ENCODE assay signal across 1 fruit fly cellular context in genomic region chr3L:654019-654418, dm6.
A peak's percentile ranks its signal among the peaks of the same experiment; 100 is the strongest.
TF ChIP-seq lines count a peak whose summit lies in the region.

Gene MED30 (minus strand): TSS chr3L:654089.
Gene Rev1 (plus strand): TSS chr3L:654363.

TF ChIP-seq in whole organism, embryonic, 481 proteins besides CTCF, POLR2A, EP300 and RAD21 (continued from another document and continues in another):
- peak; percentile 13; the same call in 1 of the 2 replicates for TF ChIP-seq Gsc (GFP tag; IDR thresholded peaks at IDR 0.05; lab: Robert Waterston, UW)
- TF ChIP-seq Usf (GFP tag; optimal IDR thresholded peaks at IDR 0.05; lab: Kevin White, UChicago), result peak; percentile 73
- TF ChIP-seq D19A (tag; optimal IDR thresholded peaks at IDR 0.05; lab: Kevin White, UChicago), result peak; percentile 79
- TF ChIP-seq hb (GFP tag; IDR thresholded peaks at IDR 0.05; lab: Robert Waterston, UW; ENCODE audit: partially characterized antibody), result no peak
- 0 out of 3 replicates have a peak, but pooled peaks have one; percentile 8 for TF ChIP-seq Opbp (GFP tag; IDR thresholded peaks at IDR 0.05; lab: Robert Waterston, UW; ENCODE audit: partially characterized antibody)
- peak; percentile 92 for TF ChIP-seq fd3F (GFP tag; optimal IDR thresholded peaks at IDR 0.05; lab: Kevin White, UChicago)
- TF ChIP-seq sob (GFP tag; IDR thresholded peaks at IDR 0.05; lab: Robert Waterston, UW), result peak; percentile 72
- TF ChIP-seq Mad (GFP tag; optimal IDR thresholded peaks at IDR 0.05; lab: Kevin White, UChicago), result peak; percentile 95
- peak; percentile 60 for TF ChIP-seq CG17186 (GFP tag; optimal IDR thresholded peaks at IDR 0.05; lab: Kevin White, UChicago)
- peak; percentile 85 for TF ChIP-seq B-H1 (GFP tag; IDR thresholded peaks at IDR 0.05; lab: Robert Waterston, UW)
- TF ChIP-seq Nf-YB (GFP tag; optimal IDR thresholded peaks at IDR 0.05; lab: Kevin White, UChicago), result peak; percentile 77
- TF ChIP-seq Dip3 (GFP tag; optimal IDR thresholded peaks at IDR 0.05; lab: Kevin White, UChicago), result peak; percentile 97
- peak; percentile 92 for TF ChIP-seq CG4854 (GFP tag; optimal IDR thresholded peaks at IDR 0.05; lab: Kevin White, UChicago)
- peak; percentile 65 for TF ChIP-seq fd64A (GFP tag; optimal IDR thresholded peaks at IDR 0.05; lab: Kevin White, UChicago)
- TF ChIP-seq pho (GFP tag; optimal IDR thresholded peaks at IDR 0.05; lab: Kevin White, UChicago), result peak; percentile 98
- TF ChIP-seq peb (GFP tag; IDR thresholded peaks at IDR 0.05; lab: Robert Waterston, UW), result peak; percentile 73
- peak; percentile 85 for TF ChIP-seq CG12104 (GFP tag; optimal IDR thresholded peaks at IDR 0.05; lab: Kevin White, UChicago)
- TF ChIP-seq sc (optimal IDR thresholded peaks at IDR 0.05; lab: Kevin White, UChicago), result no peak
- peak; percentile 53 for TF ChIP-seq sc (GFP tag; optimal IDR thresholded peaks at IDR 0.05; lab: Kevin White, UChicago)
- TF ChIP-seq stwl (tag; optimal IDR thresholded peaks at IDR 0.05; lab: Kevin White, UChicago), result peak; percentile 92
- TF ChIP-seq unc-4 (GFP tag; IDR thresholded peaks at IDR 0.05; lab: Robert Waterston, UW; ENCODE audit: partially characterized antibody), result peak; percentile 60
- peak; percentile 89 for TF ChIP-seq Drgx (GFP tag; IDR thresholded peaks at IDR 0.05; lab: Robert Waterston, UW)
- peak; percentile 91 for TF ChIP-seq CG14441 (GFP tag; IDR thresholded peaks at IDR 0.05; lab: Robert Waterston, UW)
- peak; percentile 84 for TF ChIP-seq CG15696 (tag; optimal IDR thresholded peaks at IDR 0.05; lab: Kevin White, UChicago)
- TF ChIP-seq ase (GFP tag; IDR thresholded peaks at IDR 0.05; lab: Robert Waterston, UW), result peak; percentile 89
- TF ChIP-seq CG1024 (GFP tag; IDR thresholded peaks at IDR 0.05; lab: Robert Waterston, UW), result peak; percentile 82
- peak; percentile 95 for TF ChIP-seq slp2 (GFP tag; optimal IDR thresholded peaks at IDR 0.05; lab: Kevin White, UChicago)
- TF ChIP-seq pnt (GFP tag; optimal IDR thresholded peaks at IDR 0.05; lab: Kevin White, UChicago), result peak; percentile 96
- TF ChIP-seq dimm (GFP tag; IDR thresholded peaks at IDR 0.05; lab: Robert Waterston, UW), result peak; percentile 68; the same call in 1 of the 2 replicates
- peak; percentile 91 for TF ChIP-seq CG10462 (GFP tag; optimal IDR thresholded peaks at IDR 0.05; lab: Kevin White, UChicago)
- peak; percentile 92 for TF ChIP-seq Hr3 (GFP tag; optimal IDR thresholded peaks at IDR 0.05; lab: Kevin White, UChicago)
- peak; percentile 93 for TF ChIP-seq trem (tag; optimal IDR thresholded peaks at IDR 0.05; lab: Kevin White, UChicago)
- TF ChIP-seq CG10431 (GFP tag; optimal IDR thresholded peaks at IDR 0.05; lab: Kevin White, UChicago), result peak; percentile 67
- peak; percentile 95 for TF ChIP-seq repo (GFP tag; optimal IDR thresholded peaks at IDR 0.05; lab: Kevin White, UChicago)
- peak; percentile 92 for TF ChIP-seq CG10543 (GFP tag; optimal IDR thresholded peaks at IDR 0.05; lab: Kevin White, UChicago)
- TF ChIP-seq sim (GFP tag; IDR thresholded peaks at IDR 0.05; lab: Robert Waterston, UW), result peak; percentile 72
- peak; percentile 93 for TF ChIP-seq Dek (tag; optimal IDR thresholded peaks at IDR 0.05; lab: Kevin White, UChicago)
- TF ChIP-seq CkIIα-i1 (GFP tag; IDR thresholded peaks at IDR 0.05; lab: Robert Waterston, UW), result 0 out of 2 replicates have a peak, but pooled peaks have one; percentile 36
- TF ChIP-seq nmo (GFP tag; optimal IDR thresholded peaks at IDR 0.05; lab: Kevin White, UChicago), result peak; percentile 91
- peak; percentile 87 for TF ChIP-seq CG8089 (GFP tag; optimal IDR thresholded peaks at IDR 0.05; lab: Kevin White, UChicago)
- peak; percentile 88 for TF ChIP-seq Awh (GFP tag; IDR thresholded peaks at IDR 0.05; lab: Robert Waterston, UW)
- peak; percentile 84 for TF ChIP-seq CG6813 (GFP tag; optimal IDR thresholded peaks at IDR 0.05; lab: Kevin White, UChicago)
- peak; percentile 77 for TF ChIP-seq CG9437 (GFP tag; optimal IDR thresholded peaks at IDR 0.05; lab: Kevin White, UChicago)
- peak; percentile 77 for TF ChIP-seq Vsx1 (GFP tag; optimal IDR thresholded peaks at IDR 0.05; lab: Kevin White, UChicago)
- TF ChIP-seq slbo (GFP tag; IDR thresholded peaks at IDR 0.05; lab: Robert Waterston, UW), result peak; percentile 97
- TF ChIP-seq CG18262 (tag; optimal IDR thresholded peaks at IDR 0.05; lab: Kevin White, UChicago), result peak; percentile 87
- peak; percentile 67 for TF ChIP-seq sr (GFP tag; IDR thresholded peaks at IDR 0.05; lab: Robert Waterston, UW)
- TF ChIP-seq ind (GFP tag; optimal IDR thresholded peaks at IDR 0.05; lab: Kevin White, UChicago), result peak; percentile 96
- TF ChIP-seq CG10654 (GFP tag; optimal IDR thresholded peaks at IDR 0.05; lab: Kevin White, UChicago), result peak; percentile 95
- TF ChIP-seq Aef1 (GFP tag; IDR thresholded peaks at IDR 0.05; lab: Robert Waterston, UW), result peak; percentile 87
- TF ChIP-seq zfh1 (GFP tag; IDR thresholded peaks at IDR 0.05; lab: Robert Waterston, UW), result peak; percentile 95
- peak; percentile 82 for TF ChIP-seq CG2202 (tag; optimal IDR thresholded peaks at IDR 0.05; lab: Kevin White, UChicago)
- peak; percentile 95 for TF ChIP-seq Fer1 (GFP tag; optimal IDR thresholded peaks at IDR 0.05; lab: Kevin White, UChicago)
- peak; percentile 98 for TF ChIP-seq bab2 (GFP tag; optimal IDR thresholded peaks at IDR 0.05; lab: Kevin White, UChicago)
- TF ChIP-seq CG15479 (GFP tag; optimal IDR thresholded peaks at IDR 0.05; lab: Kevin White, UChicago), result peak; percentile 7
- TF ChIP-seq Hand (GFP tag; optimal IDR thresholded peaks at IDR 0.05; lab: Kevin White, UChicago), result peak; percentile 78
- peak; percentile 85 for TF ChIP-seq Ssrp (tag; optimal IDR thresholded peaks at IDR 0.05; lab: Kevin White, UChicago)
- TF ChIP-seq gfzf (GFP tag; optimal IDR thresholded peaks at IDR 0.05; lab: Kevin White, UChicago), result peak; percentile 48
- TF ChIP-seq chif (GFP tag; optimal IDR thresholded peaks at IDR 0.05; lab: Kevin White, UChicago), result peak; percentile 93 to 95
- peak; percentile 95 for TF ChIP-seq Max (GFP tag; optimal IDR thresholded peaks at IDR 0.05; lab: Kevin White, UChicago)
- peak; percentile 71 for TF ChIP-seq CG8281 (tag; optimal IDR thresholded peaks at IDR 0.05; lab: Kevin White, UChicago)
- peak; percentile 81 for TF ChIP-seq CG14050 (GFP tag; IDR thresholded peaks at IDR 0.05; lab: Robert Waterston, UW)
- TF ChIP-seq luna (GFP tag; optimal IDR thresholded peaks at IDR 0.05; lab: Kevin White, UChicago), result peak; percentile 91
- peak; percentile 92 to 97 for TF ChIP-seq Hr51 (GFP tag; optimal IDR thresholded peaks at IDR 0.05; lab: Kevin White, UChicago)
- peak; percentile 89 for TF ChIP-seq gsb (GFP tag; IDR thresholded peaks at IDR 0.05; lab: Robert Waterston, UW)
- peak; percentile 51 for TF ChIP-seq kni (GFP tag; optimal IDR thresholded peaks at IDR 0.05; lab: Kevin White, UChicago)
- TF ChIP-seq Ets65A (GFP tag; lab: Kevin White, UChicago), result peak; percentile 100
- no peak for TF ChIP-seq mld (GFP tag; IDR thresholded peaks at IDR 0.05; lab: Robert Waterston, UW; ENCODE audit: partially characterized antibody)
- peak; percentile 63 for TF ChIP-seq CG17912 (GFP tag; optimal IDR thresholded peaks at IDR 0.05; lab: Kevin White, UChicago)
- peak; percentile 59; the same call in 1 of the 2 replicates for TF ChIP-seq sna (GFP tag; IDR thresholded peaks at IDR 0.05; lab: Robert Waterston, UW; ENCODE audit: partially characterized antibody)
- TF ChIP-seq Sin3A (optimal IDR thresholded peaks at IDR 0.05; lab: Kevin White, UChicago), result peak; percentile 68
- TF ChIP-seq sens-2 (GFP tag; IDR thresholded peaks at IDR 0.05; lab: Robert Waterston, UW), result 0 out of 2 replicates have a peak, but pooled peaks have one; percentile 55
- no peak for TF ChIP-seq hth (optimal IDR thresholded peaks at IDR 0.05; lab: Kevin White, UChicago)
- peak; percentile 71 for TF ChIP-seq Neu2 (GFP tag; optimal IDR thresholded peaks at IDR 0.05; lab: Kevin White, UChicago; ENCODE audit: borderline replicate concordance)
- peak; percentile 72; the same call in 1 of the 2 replicates for TF ChIP-seq dati (GFP tag; IDR thresholded peaks at IDR 0.05; lab: Robert Waterston, UW)
- peak; percentile 93 for TF ChIP-seq ken (GFP tag; IDR thresholded peaks at IDR 0.05; lab: Robert Waterston, UW)
- peak; percentile 68 for TF ChIP-seq CG31365 (tag; optimal IDR thresholded peaks at IDR 0.05; lab: Kevin White, UChicago)
- peak; percentile 79 for TF ChIP-seq CG11093 (GFP tag; IDR thresholded peaks at IDR 0.05; lab: Robert Waterston, UW)
- no peak for TF ChIP-seq vnd (GFP tag; IDR thresholded peaks at IDR 0.05; lab: Robert Waterston, UW; ENCODE audit: partially characterized antibody)
- TF ChIP-seq CG18476 (GFP tag; optimal IDR thresholded peaks at IDR 0.05; lab: Kevin White, UChicago), result peak; percentile 91
- TF ChIP-seq CG15514 (GFP tag; optimal IDR thresholded peaks at IDR 0.05; lab: Kevin White, UChicago), result peak; percentile 90
- peak; percentile 89 for TF ChIP-seq CG18011 (GFP tag; optimal IDR thresholded peaks at IDR 0.05; lab: Kevin White, UChicago)
- TF ChIP-seq CG33557 (GFP tag; optimal IDR thresholded peaks at IDR 0.05; lab: Kevin White, UChicago), result peak; percentile 74
- TF ChIP-seq bcd (GFP tag; optimal IDR thresholded peaks at IDR 0.05; lab: Kevin White, UChicago), result peak; percentile 92
- no peak for TF ChIP-seq cg (GFP tag; optimal IDR thresholded peaks at IDR 0.05; lab: Kevin White, UChicago)
- peak; percentile 86 for TF ChIP-seq Nf-YC (tag; optimal IDR thresholded peaks at IDR 0.05; lab: Kevin White, UChicago)
- no peak; the same call in 1 of the 2 replicates for TF ChIP-seq gt (GFP tag; IDR thresholded peaks at IDR 0.05; lab: Robert Waterston, UW)
- TF ChIP-seq twi (tag; optimal IDR thresholded peaks at IDR 0.05; lab: Kevin White, UChicago), result peak; percentile 74
- TF ChIP-seq ash1 (GFP tag; optimal IDR thresholded peaks at IDR 0.05; lab: Kevin White, UChicago), result peak; percentile 83
- TF ChIP-seq CG11247 (GFP tag; IDR thresholded peaks at IDR 0.05; lab: Robert Waterston, UW), result peak; percentile 92
- peak; percentile 89 for TF ChIP-seq zen (tag; optimal IDR thresholded peaks at IDR 0.05; lab: Kevin White, UChicago)
- TF ChIP-seq CG32772 (GFP tag; IDR thresholded peaks at IDR 0.05; lab: Robert Waterston, UW), result peak; percentile 90
- TF ChIP-seq NK7.1 (GFP tag; optimal IDR thresholded peaks at IDR 0.05; lab: Kevin White, UChicago), result peak; percentile 92
- TF ChIP-seq usp (GFP tag; optimal IDR thresholded peaks at IDR 0.05; lab: Kevin White, UChicago), result no peak
- peak; percentile 92 for TF ChIP-seq CG12744 (GFP tag; optimal IDR thresholded peaks at IDR 0.05; lab: Kevin White, UChicago)
- TF ChIP-seq dm (GFP tag; optimal IDR thresholded peaks at IDR 0.05; lab: Kevin White, UChicago), result peak; percentile 93
- no peak for TF ChIP-seq crol (GFP tag; IDR thresholded peaks at IDR 0.05; lab: Robert Waterston, UW)
- peak; percentile 96 for TF ChIP-seq chn (GFP tag; optimal IDR thresholded peaks at IDR 0.05; lab: Kevin White, UChicago)
- peak; percentile 91 for TF ChIP-seq CG3281 (GFP tag; optimal IDR thresholded peaks at IDR 0.05; lab: Kevin White, UChicago)
- peak; percentile 75 for TF ChIP-seq CG13287 (GFP tag; IDR thresholded peaks at IDR 0.05; lab: Robert Waterston, UW; ENCODE audit: partially characterized antibody)
- no peak for TF ChIP-seq lov (optimal IDR thresholded peaks at IDR 0.05; lab: Kevin White, UChicago)
- peak; percentile 83 for TF ChIP-seq lov (GFP tag; IDR thresholded peaks at IDR 0.05; lab: Robert Waterston, UW)
- TF ChIP-seq pzg (GFP tag; optimal IDR thresholded peaks at IDR 0.05; lab: Kevin White, UChicago), result peak; percentile 83
- TF ChIP-seq CG11504 (tag; optimal IDR thresholded peaks at IDR 0.05; lab: Kevin White, UChicago), result peak; percentile 92
- TF ChIP-seq CG6175 (GFP tag; IDR thresholded peaks at IDR 0.05; lab: Robert Waterston, UW), result peak; percentile 78; the same call in 2 of the 3 replicates
- peak; percentile 93 for TF ChIP-seq CG1792 (GFP tag; optimal IDR thresholded peaks at IDR 0.05; lab: Kevin White, UChicago)
- peak; percentile 91 for TF ChIP-seq row (GFP tag; IDR thresholded peaks at IDR 0.05; lab: Robert Waterston, UW)
- 0 out of 3 replicates have a peak, but pooled peaks have one; percentile 6 for TF ChIP-seq jigr1 (GFP tag; IDR thresholded peaks at IDR 0.05; lab: Robert Waterston, UW)
- TF ChIP-seq odd (GFP tag; optimal IDR thresholded peaks at IDR 0.05; lab: Kevin White, UChicago), result no peak
- TF ChIP-seq pum (GFP tag; optimal IDR thresholded peaks at IDR 0.05; lab: Kevin White, UChicago), result peak; percentile 97
- peak; percentile 67 for TF ChIP-seq Dll (GFP tag; IDR thresholded peaks at IDR 0.05; lab: Robert Waterston, UW; ENCODE audit: partially characterized antibody)
- peak; percentile 59 for TF ChIP-seq CG10274 (GFP tag; optimal IDR thresholded peaks at IDR 0.05; lab: Kevin White, UChicago)
- peak; percentile 93 for TF ChIP-seq grn (GFP tag; optimal IDR thresholded peaks at IDR 0.05; lab: Kevin White, UChicago)
- peak; percentile 82 for TF ChIP-seq trh (GFP tag; optimal IDR thresholded peaks at IDR 0.05; lab: Kevin White, UChicago)
- peak; percentile 97 for TF ChIP-seq shn (GFP tag; optimal IDR thresholded peaks at IDR 0.05; lab: Kevin White, UChicago)
- peak; percentile 87 for TF ChIP-seq CG12219 (GFP tag; optimal IDR thresholded peaks at IDR 0.05; lab: Kevin White, UChicago)
- TF ChIP-seq CG6854 (GFP tag; optimal IDR thresholded peaks at IDR 0.05; lab: Kevin White, UChicago), result peak; percentile 85
- no peak for TF ChIP-seq CG6791 (GFP tag; IDR thresholded peaks at IDR 0.05; lab: Robert Waterston, UW; ENCODE audit: partially characterized antibody)
- peak; percentile 81 for TF ChIP-seq jing (GFP tag; optimal IDR thresholded peaks at IDR 0.05; lab: Kevin White, UChicago)
- TF ChIP-seq tin (GFP tag; optimal IDR thresholded peaks at IDR 0.05; lab: Kevin White, UChicago), result peak; percentile 95
- peak; percentile 47; the same call in 1 of the 2 replicates for TF ChIP-seq nerfin-2 (GFP tag; IDR thresholded peaks at IDR 0.05; lab: Robert Waterston, UW; ENCODE audit: partially characterized antibody)
- TF ChIP-seq lola (GFP tag; optimal IDR thresholded peaks at IDR 0.05; lab: Kevin White, UChicago), result peak in 1 of 3 experiments; percentile 83
- TF ChIP-seq hkb (optimal IDR thresholded peaks at IDR 0.05; lab: Kevin White, UChicago), result peak; percentile 16
- peak; percentile 91 for TF ChIP-seq hkb (GFP tag; IDR thresholded peaks at IDR 0.05; lab: Robert Waterston, UW)
- TF ChIP-seq stc (GFP tag; IDR thresholded peaks at IDR 0.05; lab: Robert Waterston, UW), result peak; percentile 83
- TF ChIP-seq h (optimal IDR thresholded peaks at IDR 0.05; lab: Kevin White, UChicago), result no peak
- TF ChIP-seq CG15073 (GFP tag; optimal IDR thresholded peaks at IDR 0.05; lab: Kevin White, UChicago), result peak; percentile 64
- TF ChIP-seq CG5953 (GFP tag; IDR thresholded peaks at IDR 0.05; lab: Robert Waterston, UW), result peak; percentile 79
